Fruit fly (Drosophila melanogaster): ENCODE results near the gene CG31704.

CG31704 gene

DNA sequence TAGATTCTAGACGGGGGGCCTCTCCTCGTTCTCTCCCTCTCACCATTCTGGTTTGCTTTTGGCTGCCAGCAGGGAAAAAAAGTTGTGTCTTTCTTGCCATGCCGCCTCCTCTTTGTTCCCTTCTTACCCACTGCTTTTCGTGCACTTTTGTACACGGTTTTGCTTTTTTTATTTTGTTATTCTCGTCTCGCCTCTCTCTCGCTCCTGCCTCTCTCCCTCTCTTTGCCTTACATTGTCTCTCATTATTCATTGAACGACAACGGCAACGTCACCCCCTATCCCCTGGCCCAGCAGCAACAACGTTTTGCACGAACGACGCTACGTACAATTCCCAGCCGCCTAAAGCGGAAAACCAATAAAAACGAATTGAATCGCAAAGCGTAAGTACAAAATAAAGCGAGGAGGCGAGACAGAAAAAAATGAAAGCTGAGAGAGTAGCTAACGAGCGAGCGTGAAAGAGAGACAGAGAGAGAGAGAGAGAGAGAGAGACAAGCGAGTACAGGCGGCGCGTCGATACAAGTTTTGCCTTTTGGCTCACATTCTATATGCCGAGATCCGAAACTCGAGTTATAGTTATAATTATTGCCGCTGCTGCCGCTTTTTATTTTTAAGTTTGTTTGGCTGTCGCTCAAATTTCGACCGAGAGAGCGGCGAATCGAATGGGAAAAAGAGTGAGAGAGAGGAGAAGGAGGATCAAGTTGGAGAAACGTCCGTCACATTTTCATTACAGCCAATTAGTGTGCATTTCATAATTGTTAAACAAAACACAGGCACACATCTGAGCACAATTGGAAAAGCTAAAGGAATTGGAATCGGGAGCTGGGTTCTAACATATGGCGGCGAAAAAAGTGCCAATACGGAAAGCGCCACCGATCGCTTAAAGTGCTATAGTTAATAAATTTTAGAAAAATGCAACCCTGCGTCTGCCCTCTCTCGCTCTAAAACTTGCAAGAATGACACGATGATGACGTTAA is 33.5 kb upstream of the CG31704 start (continued):
- TF ChIP-seq spab (GFP tag; optimal IDR thresholded peaks at IDR 0.05) (peak; percentile 82), CG6792 (GFP tag; optimal IDR thresholded peaks at IDR 0.05) (peak; percentile 22), vri (GFP tag; optimal IDR thresholded peaks at IDR 0.05) (peak; percentile 81), CG6854 (GFP tag; optimal IDR thresholded peaks at IDR 0.05) (peak; percentile 85), Hr39 (GFP tag; optimal IDR thresholded peaks at IDR 0.05) (no peak), pdm3 (GFP tag; optimal IDR thresholded peaks at IDR 0.05) (peak; percentile 38), Smox (GFP tag; optimal IDR thresholded peaks at IDR 0.05) (peak; percentile 58), CG34406 (GFP tag; optimal IDR thresholded peaks at IDR 0.05) (peak; percentile 44), CG11294 (GFP tag; IDR thresholded peaks at IDR 0.05) (peak; percentile 59), Ets96B (tag; optimal IDR thresholded peaks at IDR 0.05) (peak; percentile 78), Eip78C (GFP tag) (peak; percentile 87)

DNA sequence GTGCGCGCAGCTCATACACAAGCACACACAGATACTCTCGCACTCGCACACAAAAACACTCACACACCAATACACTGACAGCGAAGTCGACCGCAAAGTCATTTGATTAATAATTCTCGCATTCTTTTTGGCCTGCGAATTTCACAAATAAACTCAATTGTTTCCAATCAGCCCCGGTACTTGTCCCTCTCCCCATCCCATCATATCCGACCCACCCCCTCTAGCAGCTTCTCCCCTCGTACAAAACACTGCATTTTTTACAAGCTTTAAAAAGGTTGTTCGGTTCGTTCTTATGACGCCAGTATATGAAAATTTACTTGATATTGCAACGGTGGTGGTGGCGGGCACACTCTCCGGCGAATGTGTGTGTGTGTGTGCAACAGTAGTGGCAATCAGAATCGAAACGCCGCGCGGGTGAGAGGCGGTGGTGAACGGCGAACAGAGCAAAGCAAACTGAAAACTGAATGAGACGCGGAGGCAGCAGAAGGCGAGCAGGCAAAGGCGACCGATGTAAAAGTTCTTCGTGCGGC is 32.7 kb upstream of the CG31704 start:
- TF ChIP-seq Blimp-1 (GFP tag; optimal IDR thresholded peaks at IDR 0.05): peak; percentile 1
- TF ChIP-seq Hr39 (GFP tag; optimal IDR thresholded peaks at IDR 0.05): no peak
- TF ChIP-seq achi (GFP tag; optimal IDR thresholded peaks at IDR 0.05): peak; percentile 11
- TF ChIP-seq CG3919 (GFP tag; optimal IDR thresholded peaks at IDR 0.05): peak; percentile 39
- TF ChIP-seq Sox14 (GFP tag; optimal IDR thresholded peaks at IDR 0.05): peak; percentile 65
- peak; percentile 77 for TF ChIP-seq CG6854 (GFP tag; optimal IDR thresholded peaks at IDR 0.05)
- TF ChIP-seq CG6808 (GFP tag; optimal IDR thresholded peaks at IDR 0.05): peak; percentile 5
- TF ChIP-seq lz (GFP tag; optimal IDR thresholded peaks at IDR 0.05): peak; percentile 17
- TF ChIP-seq Hr4 (GFP tag; optimal IDR thresholded peaks at IDR 0.05): peak; percentile 5
- peak; percentile 63 for TF ChIP-seq eg (GFP tag; IDR thresholded peaks at IDR 0.05)
- TF ChIP-seq Eip78C (GFP tag): peak; percentile 24
- peak; percentile 2 for TF ChIP-seq Sox102F (GFP tag; optimal IDR thresholded peaks at IDR 0.05)
- peak; percentile 59 for TF ChIP-seq CG9139 (GFP tag; optimal IDR thresholded peaks at IDR 0.05)
- TF ChIP-seq svp (GFP tag): peak; percentile 94
- TF ChIP-seq salr (GFP tag; optimal IDR thresholded peaks at IDR 0.05): peak in 1 of 2 experiments; percentile 19
- TF ChIP-seq CG8119 (GFP tag; IDR thresholded peaks at IDR 0.05): 0 out of 3 replicates have a peak, but pooled peaks have one; percentile 43
- TF ChIP-seq Ets21C (GFP tag; optimal IDR thresholded peaks at IDR 0.05): no peak
- no peak for TF ChIP-seq fd59A (GFP tag; optimal IDR thresholded peaks at IDR 0.05)
- peak; percentile 78 for TF ChIP-seq CG1621 (tag; optimal IDR thresholded peaks at IDR 0.05)
- TF ChIP-seq fd85E (GFP tag; optimal IDR thresholded peaks at IDR 0.05): no peak
- peak; percentile 64 for TF ChIP-seq Lpt (GFP tag; optimal IDR thresholded peaks at IDR 0.05)
- no peak for TF ChIP-seq acj6 (GFP tag; optimal IDR thresholded peaks at IDR 0.05)
- no peak for TF ChIP-seq CG31627 (GFP tag; optimal IDR thresholded peaks at IDR 0.05)
- TF ChIP-seq CG6163 (GFP tag; IDR thresholded peaks at IDR 0.05): peak; percentile 85
- peak; percentile 16 for TF ChIP-seq Ets96B (tag; optimal IDR thresholded peaks at IDR 0.05)
- no peak for TF ChIP-seq CG11762 (GFP tag; optimal IDR thresholded peaks at IDR 0.05; ENCODE audit: insufficient read depth)
- TF ChIP-seq CG16779 (tag; optimal IDR thresholded peaks at IDR 0.05): peak; percentile 46
- TF ChIP-seq CG32006 (GFP tag; optimal IDR thresholded peaks at IDR 0.05): no peak
- peak; percentile 0 for TF ChIP-seq Eip75B (GFP tag; optimal IDR thresholded peaks at IDR 0.05)
- peak; percentile 13 for TF ChIP-seq CG7368 (GFP tag; optimal IDR thresholded peaks at IDR 0.05)
- peak; percentile 54 for TF ChIP-seq vri (GFP tag; optimal IDR thresholded peaks at IDR 0.05)
- no peak for TF ChIP-seq CG6276 (GFP tag; optimal IDR thresholded peaks at IDR 0.05)
- peak; percentile 35 for TF ChIP-seq net (GFP tag; optimal IDR thresholded peaks at IDR 0.05)
- peak; percentile 51 to 73 for TF ChIP-seq ss (GFP tag; optimal IDR thresholded peaks at IDR 0.05)
- TF ChIP-seq Met (GFP tag; optimal IDR thresholded peaks at IDR 0.05): peak; percentile 13
- no peak for TF ChIP-seq CG3032 (tag; optimal IDR thresholded peaks at IDR 0.05)
- TF ChIP-seq esn (GFP tag; optimal IDR thresholded peaks at IDR 0.05): peak; percentile 8
- peak; percentile 2 for TF ChIP-seq pdm3 (GFP tag; optimal IDR thresholded peaks at IDR 0.05)
- TF ChIP-seq dsx (GFP tag; optimal IDR thresholded peaks at IDR 0.05; ENCODE audit: poor library complexity, severe bottlenecking): peak; percentile 65
- TF ChIP-seq fkh (GFP tag; optimal IDR thresholded peaks at IDR 0.05): peak; percentile 42
